Worm (Caenorhabditis elegans) whole organism, L2 larva: ENCODE results near the gene sec-61.B.
A peak's percentile ranks its signal among the peaks of the same experiment; 100 is the strongest.

ENCODE experiments used
- C34F6.9 ChIP-seq: fragments of 150-350 bp; optimal IDR thresholded peaks from 2 replicates; lab custom pipeline; 2014; ENCODE audit warnings: missing biosample characterization, missing genetic modification characterization
- F13H6.1 ChIP-seq: sonication (generic microtip); optimal IDR thresholded peaks from 2 replicates; lab custom pipeline; 2016; ENCODE audit warnings: missing genetic modification characterization, missing compliant biosample characterization
- R02D3.7 ChIP-seq: fragments of 150-350 bp; optimal IDR thresholded peaks from 2 replicates; lab custom pipeline; 2014; ENCODE audit warnings: missing biosample characterization, missing genetic modification characterization
- Y55F3AM.14 ChIP-seq: fragments of 200-800 bp; sonication (Bioruptor generic); optimal IDR thresholded peaks from 2 replicates; lab custom pipeline; 2018; ENCODE audit warnings: mild to moderate bottlenecking, missing genetic modification characterization, missing compliant biosample characterization
- ZK546.5 ChIP-seq: sonication (generic microtip); optimal IDR thresholded peaks from 2 replicates; lab custom pipeline; 2017; ENCODE audit warnings: missing biosample characterization, missing genetic modification characterization
- alr-1 ChIP-seq: fragments of 150-350 bp; optimal IDR thresholded peaks from 2 replicates; lab custom pipeline; 2014; ENCODE audit warnings: missing biosample characterization, missing genetic modification characterization
- aly-2 ChIP-seq: fragments of 150-350 bp; optimal IDR thresholded peaks from 2 replicates; lab custom pipeline; 2014; ENCODE audit warnings: missing biosample characterization, missing genetic modification characterization
- ama-1 ChIP-seq: fragments of 150-350 bp; optimal IDR thresholded peaks from 2 replicates; lab custom pipeline; 2018; ENCODE audit warnings: inconsistent platforms
- blmp-1 ChIP-seq: sonication (generic microtip); optimal IDR thresholded peaks from 2 replicates; lab custom pipeline; 2017; ENCODE audit warnings: missing genetic modification characterization, mild to moderate bottlenecking, missing compliant biosample characterization, antibody characterized with exemption, moderate library complexity; ENCODE audit not compliant: insufficient read depth
- ceh-16 ChIP-seq: fragments of 150-350 bp; optimal IDR thresholded peaks from 2 replicates; lab custom pipeline; 2014; ENCODE audit warnings: missing biosample characterization, missing genetic modification characterization
- ceh-82 ChIP-seq: fragments of 150-350 bp; optimal IDR thresholded peaks from 2 replicates; lab custom pipeline; 2014; ENCODE audit warnings: missing biosample characterization, missing genetic modification characterization
- dmd-4 ChIP-seq: sonication (generic microtip); optimal IDR thresholded peaks from 2 replicates; lab custom pipeline; 2017; ENCODE audit warnings: missing biosample characterization, missing genetic modification characterization
- egl-27 ChIP-seq: sonication (generic microtip); optimal IDR thresholded peaks from 3 replicates; lab custom pipeline; 2017; ENCODE audit warnings: missing biosample characterization, missing genetic modification reagents, missing genetic modification characterization
- fos-1 ChIP-seq: fragments of 150-350 bp; optimal IDR thresholded peaks from 2 replicates; lab custom pipeline; 2014; ENCODE audit warnings: missing biosample characterization, missing genetic modification characterization
- gmeb-1 ChIP-seq: fragments of 150-350 bp; optimal IDR thresholded peaks from 2 replicates; lab custom pipeline; 2014; ENCODE audit warnings: missing biosample characterization, missing genetic modification characterization
- lin-13 ChIP-seq: fragments of 150-350 bp; optimal IDR thresholded peaks from 2 replicates; lab custom pipeline; 2014; ENCODE audit warnings: missing biosample characterization, missing genetic modification reagents, missing genetic modification characterization
- lin-39 ChIP-seq: fragments of 150-350 bp; optimal IDR thresholded peaks from 2 replicates; lab custom pipeline; 2014; ENCODE audit warnings: missing biosample characterization, missing genetic modification reagents, missing genetic modification characterization
- lsy-2 ChIP-seq, 2 experiments: fragments of 150-350 bp in 1 of 2; sonication (generic microtip) in 1 of 2; optimal IDR thresholded peaks; 2 replicates each; lab custom pipeline; 2014 to 2017; ENCODE audit warnings: missing biosample characterization in 2 of 2, missing genetic modification characterization in 2 of 2
- mbf-1 ChIP-seq: sonication (generic microtip); optimal IDR thresholded peaks from 2 replicates; lab custom pipeline; 2017; ENCODE audit warnings: missing biosample characterization, missing genetic modification characterization
- mdl-1 ChIP-seq, 2 experiments: fragments of 150-350 bp in 1 of 2; sonication (generic microtip) in 1 of 2; optimal IDR thresholded peaks; 2 replicates each; lab custom pipeline; 2017; ENCODE audit warnings: missing biosample characterization in 2 of 2, missing genetic modification characterization in 2 of 2
- nhr-10 ChIP-seq: sonication (generic microtip); optimal IDR thresholded peaks from 2 replicates; lab custom pipeline; 2017; ENCODE audit warnings: missing biosample characterization, missing genetic modification characterization
- nhr-11 ChIP-seq: fragments of 150-350 bp; optimal IDR thresholded peaks from 2 replicates; lab custom pipeline; 2014; ENCODE audit warnings: missing biosample characterization, missing genetic modification characterization
- nhr-129 ChIP-seq: fragments of 150-350 bp; optimal IDR thresholded peaks from 2 replicates; lab custom pipeline; 2014; ENCODE audit warnings: missing biosample characterization, missing genetic modification characterization
- nhr-21 ChIP-seq: fragments of 150-350 bp; optimal IDR thresholded peaks from 2 replicates; lab custom pipeline; 2014; ENCODE audit warnings: missing biosample characterization, missing genetic modification characterization
- nhr-237 ChIP-seq: fragments of 150-350 bp; optimal IDR thresholded peaks from 2 replicates; lab custom pipeline; 2014; ENCODE audit warnings: missing biosample characterization, missing genetic modification characterization
- nhr-25 ChIP-seq: fragments of 150-350 bp; sonication (generic microtip); optimal IDR thresholded peaks from 3 replicates; lab custom pipeline; 2014; ENCODE audit warnings: missing biosample characterization, missing genetic modification characterization
- nhr-6 ChIP-seq: fragments of 150-350 bp; optimal IDR thresholded peaks from 2 replicates; lab custom pipeline; 2014; ENCODE audit warnings: missing biosample characterization, missing genetic modification characterization
- peb-1 ChIP-seq: fragments of 150-350 bp; optimal IDR thresholded peaks from 2 replicates; lab custom pipeline; 2014; ENCODE audit warnings: missing biosample characterization, missing genetic modification characterization
- sem-4 ChIP-seq: fragments of 150-350 bp; optimal IDR thresholded peaks from 2 replicates; lab custom pipeline; 2014; ENCODE audit warnings: missing biosample characterization, missing genetic modification reagents, missing genetic modification characterization
- sma-3 ChIP-seq: sonication (generic microtip); optimal IDR thresholded peaks from 2 replicates; lab custom pipeline; 2016; ENCODE audit warnings: missing genetic modification reagents, missing genetic modification characterization, missing compliant biosample characterization
- sma-9 ChIP-seq, 2 experiments: fragments of 150-350 bp in 1 of 2; sonication (generic microtip) in 1 of 2; optimal IDR thresholded peaks; 2 replicates each; lab custom pipeline; 2014 to 2016; ENCODE audit warnings: missing genetic modification characterization in 2 of 2, mild to moderate bottlenecking in 1 of 2, missing biosample characterization in 1 of 2, missing compliant biosample characterization in 1 of 2, missing genetic modification reagents in 1 of 2, moderate library complexity in 1 of 2
- snpc-4 ChIP-seq: fragments of 150-350 bp; optimal IDR thresholded peaks from 2 replicates; lab custom pipeline; 2014; ENCODE audit warnings: missing biosample characterization, missing genetic modification characterization
- unc-39 ChIP-seq: fragments of 150-350 bp; optimal IDR thresholded peaks from 2 replicates; lab custom pipeline; 2014; ENCODE audit warnings: missing biosample characterization, missing genetic modification characterization
- unc-55 ChIP-seq: fragments of 150-350 bp; sonication (generic microtip); optimal IDR thresholded peaks from 3 replicates; lab custom pipeline; 2014; ENCODE audit warnings: missing biosample characterization, missing genetic modification reagents, missing genetic modification characterization
- unc-62 ChIP-seq: fragments of 150-350 bp; optimal IDR thresholded peaks from 2 replicates; lab custom pipeline; 2014; ENCODE audit warnings: missing biosample characterization, missing genetic modification reagents, missing genetic modification characterization
- zag-1 ChIP-seq: fragments of 150-350 bp; optimal IDR thresholded peaks from 2 replicates; lab custom pipeline; 2014; ENCODE audit warnings: missing biosample characterization, missing genetic modification characterization
- ztf-1 ChIP-seq: fragments of 200-800 bp; sonication (Bioruptor generic); conservative IDR thresholded peaks from 2 replicates; pipeline ENCODE4 v1.3.6; 2022; ENCODE audit warnings: missing genetic modification characterization, missing compliant biosample characterization
- ztf-11 ChIP-seq: sonication (generic microtip); optimal IDR thresholded peaks from 2 replicates; lab custom pipeline; 2017; ENCODE audit warnings: missing biosample characterization, missing genetic modification characterization
- ztf-4 ChIP-seq: fragments of 150-350 bp; optimal IDR thresholded peaks from 2 replicates; lab custom pipeline; 2014; ENCODE audit warnings: missing biosample characterization, missing genetic modification characterization

The sec-61.B gene

ce11 chrIV:2395997-2396396 is 7.5 kb upstream of the sec-61.B start:
- TF ChIP-seq aly-2 (tag; lab: Kevin White, UChicago) (no peak), ztf-11 (tag; lab: Kevin White, UChicago) (no peak), snpc-4 (no peak), alr-1 (tag; lab: Kevin White, UChicago) (no peak), ztf-4 (no peak), unc-55 (no peak), sma-3 (GFP tag; lab: Kevin White, UChicago) (no peak), unc-62 (GFP tag; lab: Kevin White, UChicago) (no peak), zag-1 (tag; lab: Kevin White, UChicago) (no peak), lin-39 (tag; lab: Kevin White, UChicago) (no peak), egl-27 (tag; lab: Kevin White, UChicago) (no peak), nhr-11 (tag; lab: Kevin White, UChicago) (no peak), R02D3.7 (tag; lab: Kevin White, UChicago) (no peak), mdl-1 (tag; optimal IDR thresholded peaks at IDR 0.05; lab: Kevin White, UChicago) (no peak), unc-39 (tag; lab: Kevin White, UChicago) (no peak), nhr-237 (tag; lab: Kevin White, UChicago) (no peak)

- TF ChIP-seq alr-1 (tag; lab: Kevin White, UChicago) (no peak), nhr-6 (no peak), ceh-16 (no peak), sma-9 (GFP tag; optimal IDR thresholded peaks at IDR 0.05; lab: Kevin White, UChicago) (no peak), sma-9 (tag; optimal IDR thresholded peaks at IDR 0.05; lab: Kevin White, UChicago) (no peak), mbf-1 (no peak), nhr-129 (tag; lab: Kevin White, UChicago) (no peak), egl-27 (tag; lab: Kevin White, UChicago) (no peak), unc-55 (no peak), ztf-11 (tag; lab: Kevin White, UChicago) (no peak), mdl-1 (tag; optimal IDR thresholded peaks at IDR 0.05; lab: Kevin White, UChicago) (no peak), lin-13 (GFP tag; lab: Kevin White, UChicago) (no peak), snpc-4 (no peak), fos-1 (tag; lab: Kevin White, UChicago) (no peak), F13H6.1 (tag; lab: Kevin White, UChicago) (no peak), sem-4 (no peak), ztf-4 (no peak), ztf-1 (GFP tag; lab: Robert Waterston, UW) (no peak)
Measured at ce11 chrIV:2393023-2393422, 4.5 kb upstream of the sec-61.B start.

ce11 chrIV:2391809-2392208 is 3.3 kb upstream of the sec-61.B start:
- TF ChIP-seq R02D3.7 (tag; lab: Kevin White, UChicago) (no peak), ama-1 (no peak)

ce11 chrIV:2390804-2391203 is 2.3 kb upstream of the sec-61.B start, which contains the start of gene eri-5:
eri-5 (plus strand) TSS chrIV:2390821.
- TF ChIP-seq peb-1 (tag; lab: Kevin White, UChicago) (no peak), blmp-1 (no peak), nhr-25 (tag; lab: Kevin White, UChicago) (no peak), ama-1 (no peak), egl-27 (tag; lab: Kevin White, UChicago) (no peak), nhr-21 (tag; lab: Kevin White, UChicago) (no peak), nhr-6 (no peak), lsy-2 (tag; optimal IDR thresholded peaks at IDR 0.05; lab: Kevin White, UChicago) (no peak), C34F6.9 (no peak), nhr-237 (tag; lab: Kevin White, UChicago) (no peak), nhr-129 (tag; lab: Kevin White, UChicago) (no peak), ztf-11 (tag; lab: Kevin White, UChicago) (no peak), F13H6.1 (tag; lab: Kevin White, UChicago) (no peak), sem-4 (no peak)

- TF ChIP-seq nhr-6 (no peak), nhr-25 (tag; lab: Kevin White, UChicago) (peak; percentile 35), ztf-4 (peak; percentile 40), nhr-21 (tag; lab: Kevin White, UChicago) (peak; percentile 37), dmd-4 (tag; lab: Kevin White, UChicago) (no peak), unc-55 (peak; percentile 33), nhr-129 (tag; lab: Kevin White, UChicago) (peak; percentile 4), ZK546.5 (no peak), sma-3 (GFP tag; lab: Kevin White, UChicago) (peak; percentile 65), R02D3.7 (tag; lab: Kevin White, UChicago) (no peak), gmeb-1 (tag; lab: Kevin White, UChicago) (peak; percentile 52), lsy-2 (tag; optimal IDR thresholded peaks at IDR 0.05; lab: Kevin White, UChicago) (peak; percentile 9 to 61), nhr-10 (no peak), ceh-82 (no peak), lin-13 (GFP tag; lab: Kevin White, UChicago) (peak; percentile 35), sem-4 (peak; percentile 63), Y55F3AM.14 (GFP tag; lab: Kevin White, UChicago) (peak; percentile 43), sma-9 (GFP tag; optimal IDR thresholded peaks at IDR 0.05; lab: Kevin White, UChicago) (no peak), sma-9 (tag; optimal IDR thresholded peaks at IDR 0.05; lab: Kevin White, UChicago) (no peak)
- TF ChIP-seq, all 48 proteins: peak for 11
Measured at ce11 chrIV:2390251-2390672, 1.8 kb upstream of the sec-61.B start.
